Worm (Caenorhabditis elegans): ENCODE results near the gene atgl-1.

Gene atgl-1

ce11 chrIII:6399424-6399823, 19.8 kb downstream of the atgl-1 start:
- no peak for TF ChIP-seq ztf-6 (GFP tag; IDR thresholded peaks at IDR 0.05)
- TF ChIP-seq ztf-26 (tag; optimal IDR thresholded peaks at IDR 0.05) = no peak
- no peak for TF ChIP-seq unc-62 (GFP tag; optimal IDR thresholded peaks at IDR 0.05)
- TF ChIP-seq C17E4.6 (GFP tag; IDR thresholded peaks at IDR 0.05) = no peak
- TF ChIP-seq Y67H2A.10 (GFP tag; conservative IDR thresholded peaks at IDR 0.05) = no peak
- TF ChIP-seq aptf-2 (GFP tag; conservative IDR thresholded peaks at IDR 0.05) = no peak
- no peak for TF ChIP-seq ceh-40 (GFP tag; IDR thresholded peaks at IDR 0.05)
- TF ChIP-seq lin-35 (GFP tag; optimal IDR thresholded peaks at IDR 0.05) = no peak
- no peak for TF ChIP-seq dpff-1 (tag; optimal IDR thresholded peaks at IDR 0.05)
- TF ChIP-seq nfya-1 (tag; optimal IDR thresholded peaks at IDR 0.05; ENCODE audit: borderline replicate concordance, insufficient read depth) = no peak

ce11 chrIII:6398124-6398523, 21.1 kb downstream of the atgl-1 start:
- TF ChIP-seq F49E8.2 (tag; optimal IDR thresholded peaks at IDR 0.05; ENCODE audit: insufficient read depth) = no peak
- no peak for TF ChIP-seq F52B5.7 (tag; optimal IDR thresholded peaks at IDR 0.05)
- TF ChIP-seq die-1 (tag; optimal IDR thresholded peaks at IDR 0.05) = no peak
- no peak for TF ChIP-seq nfya-2 (GFP tag; IDR thresholded peaks at IDR 0.05)
- TF ChIP-seq madf-8 (GFP tag; conservative IDR thresholded peaks at IDR 0.05) = no peak
- no peak for TF ChIP-seq nhr-120 (GFP tag; IDR thresholded peaks at IDR 0.05)
- no peak for TF ChIP-seq mel-28 (tag; optimal IDR thresholded peaks at IDR 0.05; ENCODE audit: borderline replicate concordance)
- TF ChIP-seq egl-44 (GFP tag; IDR thresholded peaks at IDR 0.05) = no peak
- no peak for TF ChIP-seq Y79H2A.3 (GFP tag; conservative IDR thresholded peaks at IDR 0.05)
- no peak for TF ChIP-seq nfya-1 (tag; optimal IDR thresholded peaks at IDR 0.05; ENCODE audit: borderline replicate concordance, insufficient read depth)
- TF ChIP-seq repo-1 (tag; optimal IDR thresholded peaks at IDR 0.05) = no peak

- TF ChIP-seq dpl-1 (GFP tag; optimal IDR thresholded peaks at IDR 0.05) = no peak
- no peak for TF ChIP-seq hlh-12 (tag; optimal IDR thresholded peaks at IDR 0.05)
- TF ChIP-seq nhr-80 (tag; optimal IDR thresholded peaks at IDR 0.05) = peak; percentile 82
- TF ChIP-seq let-607 (tag; optimal IDR thresholded peaks at IDR 0.05) = peak in 1 of 2 experiments; percentile 45
- no peak for TF ChIP-seq cebp-2 (GFP tag; IDR thresholded peaks at IDR 0.05)
- no peak for TF ChIP-seq ztf-25 (GFP tag; IDR thresholded peaks at IDR 0.05)
- TF ChIP-seq ceh-91 (GFP tag; IDR thresholded peaks at IDR 0.05) = no peak
- TF ChIP-seq ama-1 (optimal IDR thresholded peaks at IDR 0.05) = no peak
- TF ChIP-seq ama-1 (GFP tag; optimal IDR thresholded peaks at IDR 0.05) = no peak
- peak; percentile 11 for TF ChIP-seq F22D6.2 (tag; optimal IDR thresholded peaks at IDR 0.05)
- TF ChIP-seq K12H6.12 (tag; optimal IDR thresholded peaks at IDR 0.05) = no peak
- TF ChIP-seq attf-5 (GFP tag; optimal IDR thresholded peaks at IDR 0.05) = no peak
- TF ChIP-seq C06A6.2 (GFP tag; conservative IDR thresholded peaks at IDR 0.05) = no peak
- TF ChIP-seq tlf-1 (GFP tag; optimal IDR thresholded peaks at IDR 0.05) = peak; percentile 10
- TF ChIP-seq cebp-1 (GFP tag; IDR thresholded peaks at IDR 0.05) = no peak
- TF ChIP-seq cebp-1 (tag; optimal IDR thresholded peaks at IDR 0.05) = peak; percentile 19
- peak; percentile 57 for TF ChIP-seq atf-7 (tag; optimal IDR thresholded peaks at IDR 0.05)
- TF ChIP-seq hmg-1.2 (GFP tag; IDR thresholded peaks at IDR 0.05) = no peak
These were observed 22.9 kb downstream of the atgl-1 start for ce11 chrIII:6396381-6396780.
